Worm (Caenorhabditis elegans) whole organism, late embryonic: ENCODE data around the gene kcnl-1.
A peak's percentile ranks its signal among the peaks of the same experiment; 100 is the strongest.

Source experiments
- fkh-10 ChIP-seq: fragments of 150-350 bp; optimal IDR thresholded peaks from 2 replicates; lab custom pipeline; 2014; ENCODE audit warnings: missing biosample characterization, missing genetic modification reagents, missing genetic modification characterization
- mec-3 ChIP-seq: sonication (generic microtip); optimal IDR thresholded peaks from 2 replicates; lab custom pipeline; 2016; ENCODE audit warnings: borderline replicate concordance, missing genetic modification characterization, missing compliant biosample characterization
- nfya-1 ChIP-seq: sonication (generic microtip); optimal IDR thresholded peaks from 2 replicates; lab custom pipeline; 2017; ENCODE audit warnings: missing genetic modification characterization, mild to moderate bottlenecking, missing compliant biosample characterization, antibody characterized with exemption, moderate library complexity
- nhr-11 ChIP-seq: fragments of 150-350 bp; optimal IDR thresholded peaks from 2 replicates; lab custom pipeline; 2014; ENCODE audit warnings: missing biosample characterization, missing genetic modification characterization
- pha-4 ChIP-seq: fragments of 150-350 bp; optimal IDR thresholded peaks from 2 replicates; lab custom pipeline; 2018; ENCODE audit warnings: missing biosample characterization, missing genetic modification reagents, missing genetic modification characterization

ce11 chrV:19643903-19644302 lies 78.7 kb downstream of the kcnl-1 start, which contains the start of the genes Y43F8C.7 and mrps-28:
- TF ChIP-seq fkh-10 (GFP tag; lab: Kevin White, UChicago), result no peak
- no peak for TF ChIP-seq mec-3 (tag; lab: Kevin White, UChicago)
- TF ChIP-seq nfya-1 (tag; lab: Kevin White, UChicago), result peak; percentile 56
- TF ChIP-seq nhr-11, result no peak
- no peak for TF ChIP-seq pha-4
